Worm (Caenorhabditis elegans) whole organism, L1 larva: ENCODE measurements around the gene F32D8.12.

Experiments used
- C16A3.4 ChIP-seq: fragments of 150-350 bp; optimal IDR thresholded peaks from 2 replicates; lab custom pipeline; 2014; ENCODE audit warnings: missing biosample characterization, missing genetic modification characterization
- aly-2 ChIP-seq: fragments of 150-350 bp; optimal IDR thresholded peaks from 2 replicates; lab custom pipeline; 2014; ENCODE audit warnings: missing biosample characterization, missing genetic modification characterization
- ama-1 ChIP-seq: fragments of 150-350 bp; optimal IDR thresholded peaks from 2 replicates; lab custom pipeline; 2014
- blmp-1 ChIP-seq: fragments of 150-350 bp; optimal IDR thresholded peaks from 2 replicates; lab custom pipeline; 2014; ENCODE audit warnings: missing biosample characterization, missing genetic modification characterization
- ceh-82 ChIP-seq, 3 experiments: fragments of 150-350 bp in 1 of 3; sonication (generic microtip) in 2 of 3; optimal IDR thresholded peaks; 2 replicates each; lab custom pipeline; 2014 to 2017; ENCODE audit warnings: missing biosample characterization in 3 of 3, missing genetic modification characterization in 3 of 3
- ceh-88 ChIP-seq: fragments of 200-800 bp; sonication (Bioruptor generic); IDR thresholded peaks from 2 replicates; pipeline ENCODE4 v1.3.6; 2022; ENCODE audit warnings: missing genetic modification characterization, missing compliant biosample characterization
- ces-1 ChIP-seq: fragments of 150-350 bp; optimal IDR thresholded peaks from 2 replicates; lab custom pipeline; 2014; ENCODE audit warnings: missing biosample characterization, missing genetic modification reagents, missing genetic modification characterization
- dpl-1 ChIP-seq, 3 experiments: fragments of 150-350 bp in 2 of 3; sonication (generic microtip) in 1 of 3; optimal IDR thresholded peaks; 2 replicates each; lab custom pipeline; 2014 to 2017; ENCODE audit warnings: missing biosample characterization in 3 of 3, missing genetic modification characterization in 3 of 3, missing genetic modification reagents in 3 of 3
- dsc-1 ChIP-seq: sonication (generic microtip); optimal IDR thresholded peaks from 2 replicates; lab custom pipeline; 2016; ENCODE audit warnings: mild to moderate bottlenecking, missing genetic modification characterization, missing compliant biosample characterization
- efl-1 ChIP-seq, 4 experiments: fragments of 150-350 bp; optimal IDR thresholded peaks in 3 of 4; peaks in 1 of 4; 1 replicate in 1 of 4; 2 replicates in 3 of 4; lab custom pipeline; 2014; ENCODE audit warnings: missing biosample characterization in 2 of 4, missing genetic modification characterization in 2 of 4, missing genetic modification reagents in 2 of 4
- efl-3 ChIP-seq: fragments of 200-800 bp; sonication (Bioruptor generic); optimal IDR thresholded peaks from 2 replicates; lab custom pipeline; 2018; ENCODE audit warnings: mild to moderate bottlenecking, missing genetic modification characterization, missing compliant biosample characterization
- egl-13 ChIP-seq: sonication (generic microtip); optimal IDR thresholded peaks from 2 replicates; lab custom pipeline; 2016; ENCODE audit warnings: missing genotype, missing genetic modification reagents, missing genetic modification characterization, missing compliant biosample characterization
- elt-2 ChIP-seq: sonication (generic microtip); optimal IDR thresholded peaks from 2 replicates; lab custom pipeline; 2016; ENCODE audit warnings: missing genetic modification characterization, mild to moderate bottlenecking, inconsistent platforms, missing compliant biosample characterization, missing genetic modification reagents
- elt-3 ChIP-seq, 6 experiments: fragments of 150-350 bp in 1 of 6; sonication (generic microtip); optimal IDR thresholded peaks; 2 replicates each; lab custom pipeline; 2017 to 2018; ENCODE audit warnings: missing biosample characterization in 6 of 6, missing genetic modification characterization in 6 of 6, inconsistent platforms in 1 of 6
- fkh-10 ChIP-seq: sonication (generic microtip); optimal IDR thresholded peaks from 2 replicates; lab custom pipeline; 2017; ENCODE audit warnings: missing biosample characterization, missing genetic modification reagents, missing genetic modification characterization
- fkh-4 ChIP-seq: sonication (generic microtip); optimal IDR thresholded peaks from 2 replicates; lab custom pipeline; 2016; ENCODE audit warnings: missing compliant biosample characterization, missing genetic modification characterization, borderline replicate concordance
- grh-1 ChIP-seq: fragments of 200-800 bp; sonication (Bioruptor generic); IDR thresholded peaks from 2 replicates; pipeline ENCODE4 v1.3.6; 2022; ENCODE audit warnings: missing genetic modification reagents, missing genetic modification characterization, missing compliant biosample characterization
- isw-1 ChIP-seq: fragments of 200-800 bp; sonication (Bioruptor generic); IDR thresholded peaks from 2 replicates; pipeline ENCODE4 v1.3.6; 2022; ENCODE audit warnings: missing genetic modification characterization, missing compliant biosample characterization
- lin-13 ChIP-seq: fragments of 150-350 bp; optimal IDR thresholded peaks from 2 replicates; lab custom pipeline; 2014; ENCODE audit warnings: missing biosample characterization, missing genetic modification reagents, missing genetic modification characterization
- lin-14 ChIP-seq: fragments of 200-800 bp; sonication (Bioruptor generic); optimal IDR thresholded peaks from 2 replicates; lab custom pipeline; 2018; ENCODE audit warnings: mild to moderate bottlenecking, missing genetic modification characterization, moderate library complexity, missing compliant biosample characterization
- lin-15B ChIP-seq: fragments of 150-350 bp; sonication (generic microtip); optimal IDR thresholded peaks from 3 replicates; lab custom pipeline; 2014; ENCODE audit warnings: missing biosample characterization, missing genetic modification characterization
- lin-35 ChIP-seq, 2 experiments: fragments of 150-350 bp; optimal IDR thresholded peaks; 2 replicates each; lab custom pipeline; 2014; ENCODE audit warnings: missing biosample characterization in 2 of 2, missing genetic modification characterization in 2 of 2, missing genetic modification reagents in 2 of 2
- lin-39 ChIP-seq: fragments of 150-350 bp; optimal IDR thresholded peaks from 2 replicates; lab custom pipeline; 2014; ENCODE audit warnings: missing biosample characterization, missing genetic modification reagents, missing genetic modification characterization
- lir-3 ChIP-seq: sonication (generic microtip); optimal IDR thresholded peaks from 2 replicates; lab custom pipeline; 2016; ENCODE audit warnings: mild to moderate bottlenecking, missing genetic modification characterization, moderate library complexity, missing compliant biosample characterization; ENCODE audit not compliant: poor library complexity
- lsy-2 ChIP-seq, 2 experiments: fragments of 150-350 bp; optimal IDR thresholded peaks; 2 replicates each; lab custom pipeline; 2014; ENCODE audit warnings: missing biosample characterization in 2 of 2, missing genetic modification characterization in 2 of 2
- mdl-1 ChIP-seq, 2 experiments: fragments of 150-350 bp; optimal IDR thresholded peaks; 2 replicates each; lab custom pipeline; 2014 to 2017; ENCODE audit warnings: missing biosample characterization in 2 of 2, missing genetic modification characterization in 2 of 2, inconsistent platforms in 1 of 2
- mep-1 ChIP-seq: fragments of 150-350 bp; optimal IDR thresholded peaks from 2 replicates; lab custom pipeline; 2014; ENCODE audit warnings: missing biosample characterization, missing genetic modification characterization
- nhr-19 ChIP-seq: fragments of 200-800 bp; sonication (Bioruptor generic); conservative IDR thresholded peaks from 2 replicates; pipeline ENCODE4 v1.3.6; 2022; ENCODE audit warnings: missing genetic modification characterization, missing compliant biosample characterization
- nhr-20 ChIP-seq: sonication (generic microtip); optimal IDR thresholded peaks from 2 replicates; lab custom pipeline; 2016; ENCODE audit warnings: mild to moderate bottlenecking, missing genetic modification characterization, missing compliant biosample characterization
- nhr-28 ChIP-seq: fragments of 150-350 bp; optimal IDR thresholded peaks from 2 replicates; lab custom pipeline; 2014; ENCODE audit warnings: missing biosample characterization, missing genetic modification characterization
- nhr-47 ChIP-seq: sonication (generic microtip); optimal IDR thresholded peaks from 2 replicates; lab custom pipeline; 2016; ENCODE audit warnings: mild to moderate bottlenecking, missing genetic modification characterization, moderate library complexity, missing compliant biosample characterization
- nhr-71 ChIP-seq: sonication (generic microtip); optimal IDR thresholded peaks from 2 replicates; lab custom pipeline; 2016; ENCODE audit warnings: mild to moderate bottlenecking, missing genetic modification characterization, moderate library complexity, missing compliant biosample characterization
- nhr-77 ChIP-seq: fragments of 150-350 bp; optimal IDR thresholded peaks from 2 replicates; lab custom pipeline; 2014; ENCODE audit warnings: missing biosample characterization, missing genetic modification characterization
- nhr-84 ChIP-seq: sonication (generic microtip); optimal IDR thresholded peaks from 2 replicates; lab custom pipeline; 2017; ENCODE audit warnings: missing biosample characterization, missing genetic modification characterization
- nhr-85 ChIP-seq: sonication (generic microtip); peaks from one replicate; lab custom pipeline; 2016; ENCODE audit warnings: missing genetic modification characterization, inconsistent platforms, missing compliant biosample characterization
- nhr-90 ChIP-seq: sonication (generic microtip); optimal IDR thresholded peaks from 2 replicates; lab custom pipeline; 2016; ENCODE audit warnings: mild to moderate bottlenecking, missing genetic modification characterization, missing compliant biosample characterization; ENCODE audit not compliant: poor library complexity
- pag-3 ChIP-seq: sonication (generic microtip); optimal IDR thresholded peaks from 2 replicates; lab custom pipeline; 2017; ENCODE audit warnings: missing genetic modification characterization, mild to moderate bottlenecking, missing compliant biosample characterization, antibody characterized with exemption, borderline replicate concordance; ENCODE audit not compliant: insufficient read depth
- rnt-1 ChIP-seq: sonication (generic microtip); optimal IDR thresholded peaks from 2 replicates; lab custom pipeline; 2016; ENCODE audit warnings: mild to moderate bottlenecking, missing genetic modification characterization, moderate library complexity, missing compliant biosample characterization
- skn-1 ChIP-seq: fragments of 150-350 bp; optimal IDR thresholded peaks from 2 replicates; lab custom pipeline; 2014; ENCODE audit warnings: missing biosample characterization, missing genetic modification characterization
- snu-23 ChIP-seq: sonication (generic microtip); optimal IDR thresholded peaks from 2 replicates; lab custom pipeline; 2016; ENCODE audit warnings: missing genetic modification characterization, missing compliant biosample characterization
- swsn-7 ChIP-seq: sonication (generic microtip); optimal IDR thresholded peaks from 2 replicates; lab custom pipeline; 2016; ENCODE audit warnings: missing genetic modification characterization, missing compliant biosample characterization
- unc-130 ChIP-seq: fragments of 150-350 bp; optimal IDR thresholded peaks from 2 replicates; lab custom pipeline; 2017; ENCODE audit warnings: missing biosample characterization, missing genetic modification characterization, inconsistent platforms
- unc-62 ChIP-seq: fragments of 150-350 bp; optimal IDR thresholded peaks from 2 replicates; lab custom pipeline; 2014; ENCODE audit warnings: missing biosample characterization, missing genetic modification reagents, missing genetic modification characterization
- unc-86 ChIP-seq: sonication (generic microtip); optimal IDR thresholded peaks from 2 replicates; lab custom pipeline; 2016; ENCODE audit warnings: missing genetic modification characterization, missing compliant biosample characterization
- xbp-1 ChIP-seq: sonication (generic microtip); optimal IDR thresholded peaks from 2 replicates; lab custom pipeline; 2016; ENCODE audit warnings: missing genetic modification characterization, missing compliant biosample characterization
- zip-4 ChIP-seq: fragments of 200-800 bp; sonication (Bioruptor generic); optimal IDR thresholded peaks from 2 replicates; lab custom pipeline; 2018; ENCODE audit warnings: mild to moderate bottlenecking, missing genetic modification characterization, moderate library complexity, missing compliant biosample characterization
- ztf-11 ChIP-seq, 2 experiments: sonication (generic microtip); optimal IDR thresholded peaks; 2 replicates each; lab custom pipeline; 2016 to 2017; ENCODE audit warnings: missing genetic modification characterization in 2 of 2, missing biosample characterization in 1 of 2, missing compliant biosample characterization in 1 of 2

F32D8.12 gene

ce11 chrV:10890980-10891379 is at the start of gene F32D8.12:
Gene F32D8.12, minus strand, starts transcription at chrV:10891027.
- peak; percentile 44 for TF ChIP-seq ama-1 (lab: Kevin White, UChicago)
- TF ChIP-seq C16A3.4 (tag; lab: Kevin White, UChicago), result peak; percentile 35
- TF ChIP-seq nhr-71, result peak; percentile 86
- no peak for TF ChIP-seq nhr-77 (tag; lab: Kevin White, UChicago)
- TF ChIP-seq mdl-1 (tag; optimal IDR thresholded peaks at IDR 0.05; lab: Kevin White, UChicago), result peak in 1 of 2 experiments; percentile 10
- peak; percentile 84 for TF ChIP-seq snu-23 (GFP tag; lab: Kevin White, UChicago)
- TF ChIP-seq nhr-85 (tag; lab: Kevin White, UChicago), result peak; percentile 65
- peak; percentile 55 for TF ChIP-seq blmp-1
- TF ChIP-seq elt-3 (tag; optimal IDR thresholded peaks at IDR 0.05; lab: Kevin White, UChicago), result peak in 2 of 6 experiments; percentile 41 to 62
- TF ChIP-seq lin-35 (GFP tag; optimal IDR thresholded peaks at IDR 0.05; lab: Kevin White, UChicago), result peak; percentile 23 to 59
- peak; percentile 61 for TF ChIP-seq lin-14 (GFP tag; lab: Kevin White, UChicago)
- peak; percentile 33 to 45 for TF ChIP-seq lsy-2 (tag; optimal IDR thresholded peaks at IDR 0.05; lab: Kevin White, UChicago)
- TF ChIP-seq efl-3 (GFP tag; lab: Kevin White, UChicago), result no peak
- peak; percentile 68 to 81 for TF ChIP-seq efl-1 (optimal IDR thresholded peaks at IDR 0.05; lab: Kevin White, UChicago)
- TF ChIP-seq efl-1 (GFP tag; optimal IDR thresholded peaks at IDR 0.05 in 1 of 2; lab: Kevin White, UChicago), result peak; percentile 18 to 95
- peak; percentile 42 for TF ChIP-seq elt-2 (tag; lab: Kevin White, UChicago)
- peak; percentile 36 for TF ChIP-seq nhr-47 (tag; lab: Kevin White, UChicago)
- no peak for TF ChIP-seq lin-15B (tag; lab: Kevin White, UChicago)
- no peak for TF ChIP-seq egl-13
- peak; percentile 82 for TF ChIP-seq nhr-20 (tag; lab: Kevin White, UChicago)
- TF ChIP-seq skn-1 (tag; lab: Kevin White, UChicago), result no peak
- peak; percentile 41 for TF ChIP-seq nhr-90
- peak; percentile 9 for TF ChIP-seq lin-13 (GFP tag; lab: Kevin White, UChicago)
- no peak for TF ChIP-seq zip-4 (GFP tag; lab: Kevin White, UChicago)
- peak; percentile 19 for TF ChIP-seq dsc-1 (tag; lab: Kevin White, UChicago)
- TF ChIP-seq rnt-1 (tag; lab: Kevin White, UChicago), result peak; percentile 37
- peak; percentile 74 for TF ChIP-seq nhr-19 (GFP tag; lab: Robert Waterston, UW)
- TF ChIP-seq lir-3, result peak; percentile 18
- peak in 1 of 3 experiments; percentile 22 for TF ChIP-seq ceh-82 (tag; optimal IDR thresholded peaks at IDR 0.05; lab: Kevin White, UChicago)
- TF ChIP-seq swsn-7 (tag; lab: Kevin White, UChicago), result peak; percentile 44
- peak; percentile 57 for TF ChIP-seq unc-130 (tag; lab: Kevin White, UChicago)
- no peak for TF ChIP-seq xbp-1 (tag; lab: Kevin White, UChicago)
- peak in 2 of 3 experiments; percentile 11 to 17 for TF ChIP-seq dpl-1 (GFP tag; optimal IDR thresholded peaks at IDR 0.05; lab: Kevin White, UChicago)
- TF ChIP-seq, all 84 proteins: peak for 25

- TF ChIP-seq fkh-4 (tag; lab: Kevin White, UChicago) (no peak), mep-1 (tag; lab: Kevin White, UChicago) (peak; percentile 79), aly-2 (tag; lab: Kevin White, UChicago) (peak; percentile 6), nhr-90 (peak; percentile 50), nhr-47 (tag; lab: Kevin White, UChicago) (peak; percentile 57), unc-62 (GFP tag; lab: Kevin White, UChicago) (no peak), unc-86 (no peak), zip-4 (GFP tag; lab: Kevin White, UChicago) (peak; percentile 71), lsy-2 (tag; optimal IDR thresholded peaks at IDR 0.05; lab: Kevin White, UChicago) (peak; percentile 53 to 70), elt-3 (tag; optimal IDR thresholded peaks at IDR 0.05; lab: Kevin White, UChicago) (peak in 3 of 6 experiments; percentile 19 to 83 (median 61)), nhr-84 (tag; lab: Kevin White, UChicago) (no peak), lin-35 (GFP tag; optimal IDR thresholded peaks at IDR 0.05; lab: Kevin White, UChicago) (peak; percentile 43 to 61), snu-23 (GFP tag; lab: Kevin White, UChicago) (peak; percentile 78), dsc-1 (tag; lab: Kevin White, UChicago) (peak; percentile 11), ceh-88 (GFP tag; lab: Robert Waterston, UW) (no peak), rnt-1 (tag; lab: Kevin White, UChicago) (peak; percentile 60), grh-1 (no peak), skn-1 (tag; lab: Kevin White, UChicago) (peak; percentile 66), unc-130 (tag; lab: Kevin White, UChicago) (no peak), xbp-1 (tag; lab: Kevin White, UChicago) (peak; percentile 24), isw-1 (GFP tag; lab: Robert Waterston, UW) (no peak), ces-1 (GFP tag; lab: Kevin White, UChicago) (no peak), nhr-28 (tag; lab: Kevin White, UChicago) (no peak), nhr-19 (GFP tag; lab: Robert Waterston, UW) (peak; percentile 66), nhr-71 (peak; percentile 83), mdl-1 (tag; optimal IDR thresholded peaks at IDR 0.05; lab: Kevin White, UChicago) (peak in 1 of 2 experiments; percentile 53), pag-3 (tag; lab: Kevin White, UChicago) (no peak), elt-2 (tag; lab: Kevin White, UChicago) (peak; percentile 95), fkh-10 (GFP tag; lab: Kevin White, UChicago) (peak; percentile 18), lin-39 (no peak), ztf-11 (tag; optimal IDR thresholded peaks at IDR 0.05; lab: Kevin White, UChicago) (no peak)
These were observed 49.8 kb upstream of the F32D8.12 start for ce11 chrV:10940571-10940991.
